Worm (Caenorhabditis elegans): ENCODE results near the gene F55B12.2.

DNA sequence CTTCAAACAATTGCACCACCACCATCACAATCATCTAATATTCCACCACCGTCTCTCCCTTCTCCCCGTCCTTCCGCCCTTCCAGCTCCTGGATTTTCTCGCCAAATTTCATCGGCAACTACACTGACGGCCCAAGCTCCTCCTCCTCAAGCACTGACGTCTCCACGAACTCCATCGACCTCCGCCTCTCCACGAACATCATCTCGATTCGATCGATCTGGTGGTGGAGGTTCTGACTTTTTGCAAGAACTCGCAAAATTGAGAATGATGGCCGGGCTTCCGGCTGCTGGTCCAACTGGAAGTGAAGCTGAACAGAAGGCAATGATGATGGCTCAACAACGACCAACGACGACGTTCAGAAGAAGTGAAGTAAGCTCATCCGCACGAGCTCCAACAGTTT, 22.7 kb downstream of the F55B12.2 start:
- TF ChIP-seq ceh-22 (tag; optimal IDR thresholded peaks at IDR 0.05) (no peak), unc-55 (GFP tag; optimal IDR thresholded peaks at IDR 0.05) (no peak), C08G9.2 (tag; optimal IDR thresholded peaks at IDR 0.05) (no peak), fkh-10 (GFP tag; optimal IDR thresholded peaks at IDR 0.05) (no peak), nhr-11 (tag; optimal IDR thresholded peaks at IDR 0.05) (no peak), ceh-9 (tag; optimal IDR thresholded peaks at IDR 0.05) (no peak), dmd-4 (tag; optimal IDR thresholded peaks at IDR 0.05; ENCODE audit: borderline replicate concordance) (no peak)
